Worm (Caenorhabditis elegans): ENCODE data around the gene wdr-37.

The wdr-37 gene

ce11 chrIII:5632426-5632976 lies 32.6 kb upstream of the wdr-37 start:
- TF ChIP-seq ces-1 (GFP tag; optimal IDR thresholded peaks at IDR 0.05) (peak; percentile 88), M03D4.4 (tag; optimal IDR thresholded peaks at IDR 0.05) (no peak), ceh-83 (GFP tag; optimal IDR thresholded peaks at IDR 0.05) (no peak), mab-5 (tag; optimal IDR thresholded peaks at IDR 0.05) (no peak), sptf-1 (tag; optimal IDR thresholded peaks at IDR 0.05) (no peak)

ce11 chrIII:5630350-5630749 lies 30.5 kb upstream of the wdr-37 start:
- TF ChIP-seq blmp-1 (tag; optimal IDR thresholded peaks at IDR 0.05) (no peak), mls-2 (tag; optimal IDR thresholded peaks at IDR 0.05) (no peak), drap-1 (GFP tag; optimal IDR thresholded peaks at IDR 0.05) (no peak), mep-1 (tag; optimal IDR thresholded peaks at IDR 0.05) (no peak), bed-3 (GFP tag; optimal IDR thresholded peaks at IDR 0.05) (no peak), nhr-237 (tag; optimal IDR thresholded peaks at IDR 0.05) (no peak)

- no peak for TF ChIP-seq ztf-11 (tag; optimal IDR thresholded peaks at IDR 0.05)
- TF ChIP-seq nhr-237 (tag; optimal IDR thresholded peaks at IDR 0.05) = no peak
- no peak for TF ChIP-seq ceh-39 (tag; optimal IDR thresholded peaks at IDR 0.05)
- no peak for TF ChIP-seq sptf-1 (tag; optimal IDR thresholded peaks at IDR 0.05)
- no peak for TF ChIP-seq blmp-1 (tag; optimal IDR thresholded peaks at IDR 0.05)
- TF ChIP-seq ham-2 (GFP tag; optimal IDR thresholded peaks at IDR 0.05) = no peak
- TF ChIP-seq snpc-4 (tag; optimal IDR thresholded peaks at IDR 0.05) = no peak
- no peak for TF ChIP-seq mls-2 (tag; optimal IDR thresholded peaks at IDR 0.05)
- TF ChIP-seq nhr-12 (tag; optimal IDR thresholded peaks at IDR 0.05) = no peak
- TF ChIP-seq lin-32 (GFP tag; optimal IDR thresholded peaks at IDR 0.05) = no peak
- no peak for TF ChIP-seq tbx-8 (GFP tag; optimal IDR thresholded peaks at IDR 0.05)
- TF ChIP-seq bed-3 (GFP tag; optimal IDR thresholded peaks at IDR 0.05) = no peak
- TF ChIP-seq mep-1 (tag; optimal IDR thresholded peaks at IDR 0.05) = no peak
- no peak for TF ChIP-seq pha-4 (tag; optimal IDR thresholded peaks at IDR 0.05)
- no peak for TF ChIP-seq cnd-1 (tag; optimal IDR thresholded peaks at IDR 0.05)
- no peak for TF ChIP-seq ceh-83 (GFP tag; optimal IDR thresholded peaks at IDR 0.05)
- TF ChIP-seq elt-3 (tag; optimal IDR thresholded peaks at IDR 0.05) = no peak
- no peak for TF ChIP-seq zip-8 (tag; optimal IDR thresholded peaks at IDR 0.05)
- no peak for TF ChIP-seq mab-5 (tag; optimal IDR thresholded peaks at IDR 0.05)
These were observed 29.4 kb upstream of the wdr-37 start for ce11 chrIII:5629225-5629624.

ce11 chrIII:5627532-5627931 lies 27.7 kb upstream of the wdr-37 start:
- peak; percentile 90 for TF ChIP-seq zip-8 (tag; optimal IDR thresholded peaks at IDR 0.05)

- TF ChIP-seq ham-2 (GFP tag; optimal IDR thresholded peaks at IDR 0.05) (no peak), mls-2 (tag; optimal IDR thresholded peaks at IDR 0.05) (no peak), unc-39 (tag; optimal IDR thresholded peaks at IDR 0.05) (no peak), lin-32 (GFP tag; optimal IDR thresholded peaks at IDR 0.05) (no peak), M03D4.4 (tag; optimal IDR thresholded peaks at IDR 0.05) (no peak), unc-120 (tag; optimal IDR thresholded peaks at IDR 0.05; ENCODE audit: poor library complexity, severe bottlenecking) (no peak), blmp-1 (tag; optimal IDR thresholded peaks at IDR 0.05) (no peak), sem-2 (GFP tag; optimal IDR thresholded peaks at IDR 0.05) (no peak), hlh-1 (tag; optimal IDR thresholded peaks at IDR 0.05) (no peak), tbx-8 (GFP tag; optimal IDR thresholded peaks at IDR 0.05) (no peak), nhr-2 (tag; optimal IDR thresholded peaks at IDR 0.05) (no peak), zip-8 (tag; optimal IDR thresholded peaks at IDR 0.05) (no peak), ztf-11 (tag; optimal IDR thresholded peaks at IDR 0.05) (no peak), mep-1 (tag; optimal IDR thresholded peaks at IDR 0.05) (no peak), pha-4 (tag; optimal IDR thresholded peaks at IDR 0.05) (no peak), drap-1 (GFP tag; optimal IDR thresholded peaks at IDR 0.05) (no peak)
These were observed 25.0 kb upstream of the wdr-37 start, which contains the start of gene daf-4 for ce11 chrIII:5624835-5625234. Gene daf-4, plus strand, starts transcription at chrIII:5625135.

- TF ChIP-seq unc-120 (tag; optimal IDR thresholded peaks at IDR 0.05; ENCODE audit: poor library complexity, severe bottlenecking) = peak; percentile 30
- TF ChIP-seq nhr-2 (tag; optimal IDR thresholded peaks at IDR 0.05) = no peak
- no peak for TF ChIP-seq nhr-28 (tag; optimal IDR thresholded peaks at IDR 0.05)
- no peak for TF ChIP-seq flh-1 (GFP tag; optimal IDR thresholded peaks at IDR 0.05)
- no peak for TF ChIP-seq drap-1 (GFP tag; optimal IDR thresholded peaks at IDR 0.05)
- peak; percentile 38 for TF ChIP-seq hlh-1 (tag; optimal IDR thresholded peaks at IDR 0.05)
- no peak for TF ChIP-seq ceh-39 (tag; optimal IDR thresholded peaks at IDR 0.05)
- TF ChIP-seq ceh-83 (GFP tag; optimal IDR thresholded peaks at IDR 0.05) = no peak
- no peak for TF ChIP-seq elt-3 (tag; optimal IDR thresholded peaks at IDR 0.05)
- no peak for TF ChIP-seq blmp-1 (tag; optimal IDR thresholded peaks at IDR 0.05)
- TF ChIP-seq ces-1 (GFP tag; optimal IDR thresholded peaks at IDR 0.05) = no peak
- TF ChIP-seq ceh-43 (GFP tag; optimal IDR thresholded peaks at IDR 0.05) = no peak
- TF ChIP-seq lin-13 (tag; optimal IDR thresholded peaks at IDR 0.05) = no peak
- TF ChIP-seq nhr-12 (tag; optimal IDR thresholded peaks at IDR 0.05) = no peak
- no peak for TF ChIP-seq unc-39 (tag; optimal IDR thresholded peaks at IDR 0.05)
- no peak for TF ChIP-seq mls-2 (tag; optimal IDR thresholded peaks at IDR 0.05)
- no peak for TF ChIP-seq pha-4 (tag; optimal IDR thresholded peaks at IDR 0.05)
These were observed 23.6 kb upstream of the wdr-37 start for ce11 chrIII:5623418-5623817.

Measured in whole organism, mixed stage, embryonic.